Fruit fly (Drosophila melanogaster) ovary, adult (tissue): ENCODE measurements around the gene CG31780.
"Not testable (repeated sequence)": the region's sequence is repeated elsewhere in the genome, so short reads cannot be mapped to it uniquely, and the experiment has no call there.

ENCODE experiments used
- CG17801 ChIP-seq: fragments of 200-800 bp; optimal IDR thresholded peaks from 2 replicates; lab custom pipeline; 2019; ENCODE audit warnings: missing biosample characterization, mild to moderate bottlenecking, missing genetic modification characterization, moderate library complexity; ENCODE audit not compliant: partially characterized antibody

Gene CG31780

dm6 chr2L:15695738-15696137, at the start of gene CG31780:
Gene CG31780, plus strand, starts transcription at chr2L:15696038.
- TF ChIP-seq CG17801 (GFP tag; lab: Kevin White, UChicago), result not testable (repeated sequence)

- not testable (repeated sequence) for TF ChIP-seq CG17801 (GFP tag; lab: Kevin White, UChicago)
These were observed 36.5 kb upstream of the CG31780 start, which contains the start of gene CG44141 for dm6 chr2L:15659374-15659773. Gene CG44141, minus strand, starts transcription at chr2L:15659474.

dm6 chr2L:15660741-15661140, 35.1 kb upstream of the CG31780 start, which contains the start of gene CG18477:
Gene CG18477, plus strand, starts transcription at chr2L:15661041.
- not testable (repeated sequence) for TF ChIP-seq CG17801 (GFP tag; lab: Kevin White, UChicago)

dm6 chr2L:15669874-15670273, 26.0 kb upstream of the CG31780 start, which contains the start of gene CG18478:
Gene CG18478, plus strand, starts transcription at chr2L:15670174.
- not testable (repeated sequence) for TF ChIP-seq CG17801 (GFP tag; lab: Kevin White, UChicago)

dm6 chr2L:15676002-15676401, 19.8 kb upstream of the CG31780 start, which contains the start of gene CG43923:
Gene CG43923, minus strand, starts transcription at chr2L:15676102.
- TF ChIP-seq CG17801 (GFP tag; lab: Kevin White, UChicago), result not testable (repeated sequence)

dm6 chr2L:15694371-15694770, 1.5 kb upstream of the CG31780 start, which contains the start of gene CG44140:
Gene CG44140, minus strand, starts transcription at chr2L:15694471.
- not testable (repeated sequence) for TF ChIP-seq CG17801 (GFP tag; lab: Kevin White, UChicago)

- not testable (repeated sequence) for TF ChIP-seq CG17801 (GFP tag; lab: Kevin White, UChicago)
These were observed 9.0 kb downstream of the CG31780 start, which contains the start of gene CG31827 for dm6 chr2L:15704871-15705270. Gene CG31827, plus strand, starts transcription at chr2L:15705171.

- not testable (repeated sequence) for TF ChIP-seq CG17801 (GFP tag; lab: Kevin White, UChicago)
These were observed 15.2 kb downstream of the CG31780 start, which contains the start of gene CG43924 for dm6 chr2L:15710999-15711398. Gene CG43924, minus strand, starts transcription at chr2L:15711099.

dm6 chr2L:15718172-15718571, 22.3 kb downstream of the CG31780 start, which contains the start of gene stol:
Gene stol, minus strand, starts transcription at chr2L:15718272.
- TF ChIP-seq CG17801 (GFP tag; lab: Kevin White, UChicago), result not testable (repeated sequence)

- TF ChIP-seq CG17801 (GFP tag; lab: Kevin White, UChicago), result no peak
These were observed 35.8 kb downstream of the CG31780 start for dm6 chr2L:15731687-15732086.

- TF ChIP-seq CG17801 (GFP tag; lab: Kevin White, UChicago), result no peak
These were observed 40.1 kb downstream of the CG31780 start for dm6 chr2L:15735918-15736317.

- no peak for TF ChIP-seq CG17801 (GFP tag; lab: Kevin White, UChicago)
These were observed 45.1 kb downstream of the CG31780 start for dm6 chr2L:15740918-15741317.

- no peak for TF ChIP-seq CG17801 (GFP tag; lab: Kevin White, UChicago)
These were observed 45.6 kb downstream of the CG31780 start for dm6 chr2L:15741418-15741817.

- no peak for TF ChIP-seq CG17801 (GFP tag; lab: Kevin White, UChicago)
These were observed 47.1 kb downstream of the CG31780 start for dm6 chr2L:15742976-15743375.

dm6 chr2L:15743578-15743977, 47.7 kb downstream of the CG31780 start:
- no peak for TF ChIP-seq CG17801 (GFP tag; lab: Kevin White, UChicago)
